Worm (Caenorhabditis elegans) whole organism, L3 larva: ENCODE measurements around the gene irg-2.

ENCODE experiments used
- R02D3.7 ChIP-seq: fragments of 150-350 bp; optimal IDR thresholded peaks from 2 replicates; lab custom pipeline; 2014; ENCODE audit warnings: missing biosample characterization, missing genetic modification characterization
- ama-1 ChIP-seq: fragments of 150-350 bp; optimal IDR thresholded peaks from 2 replicates; lab custom pipeline; 2018
- ceh-82 ChIP-seq: fragments of 150-350 bp; optimal IDR thresholded peaks from 2 replicates; lab custom pipeline; 2014; ENCODE audit warnings: missing biosample characterization, missing genetic modification characterization
- egl-27 ChIP-seq: sonication (generic microtip); optimal IDR thresholded peaks from 4 replicates; lab custom pipeline; 2017; ENCODE audit warnings: missing biosample characterization, missing genetic modification reagents, missing genetic modification characterization
- elt-3 ChIP-seq, 3 experiments: fragments of 150-350 bp in 1 of 3; sonication (generic microtip) in 2 of 3; optimal IDR thresholded peaks; 2 replicates in 2 of 3; 4 replicates in 1 of 3; lab custom pipeline; 2014 to 2017; ENCODE audit warnings: missing biosample characterization in 3 of 3, missing genetic modification characterization in 3 of 3
- fkh-10 ChIP-seq: sonication (generic microtip); optimal IDR thresholded peaks from 2 replicates; lab custom pipeline; 2017; ENCODE audit warnings: missing biosample characterization, missing genetic modification reagents, missing genetic modification characterization
- nhr-12 ChIP-seq: fragments of 150-350 bp; optimal IDR thresholded peaks from 2 replicates; lab custom pipeline; 2014; ENCODE audit warnings: missing biosample characterization, missing genetic modification characterization
- nhr-23 ChIP-seq: fragments of 150-350 bp; optimal IDR thresholded peaks from 2 replicates; lab custom pipeline; 2014; ENCODE audit warnings: missing biosample characterization, missing genetic modification reagents, missing genetic modification characterization
- nhr-237 ChIP-seq: fragments of 150-350 bp; optimal IDR thresholded peaks from 2 replicates; lab custom pipeline; 2014; ENCODE audit warnings: missing biosample characterization, missing genetic modification characterization
- nhr-28 ChIP-seq: fragments of 150-350 bp; optimal IDR thresholded peaks from 2 replicates; lab custom pipeline; 2014; ENCODE audit warnings: missing biosample characterization, missing genetic modification characterization
- pqm-1 ChIP-seq: fragments of 150-350 bp; optimal IDR thresholded peaks from 2 replicates; lab custom pipeline; 2017; ENCODE audit warnings: missing biosample characterization, missing genetic modification characterization, inconsistent platforms
- sea-2 ChIP-seq: fragments of 150-350 bp; sonication (generic microtip); optimal IDR thresholded peaks from 4 replicates; lab custom pipeline; 2014; ENCODE audit warnings: missing biosample characterization, missing genetic modification reagents, missing genetic modification characterization
- snpc-4 ChIP-seq: fragments of 150-350 bp; optimal IDR thresholded peaks from 2 replicates; lab custom pipeline; 2014; ENCODE audit warnings: missing biosample characterization, missing genetic modification characterization
- zag-1 ChIP-seq: fragments of 150-350 bp; optimal IDR thresholded peaks from 2 replicates; lab custom pipeline; 2014; ENCODE audit warnings: missing biosample characterization, missing genetic modification characterization

DNA sequence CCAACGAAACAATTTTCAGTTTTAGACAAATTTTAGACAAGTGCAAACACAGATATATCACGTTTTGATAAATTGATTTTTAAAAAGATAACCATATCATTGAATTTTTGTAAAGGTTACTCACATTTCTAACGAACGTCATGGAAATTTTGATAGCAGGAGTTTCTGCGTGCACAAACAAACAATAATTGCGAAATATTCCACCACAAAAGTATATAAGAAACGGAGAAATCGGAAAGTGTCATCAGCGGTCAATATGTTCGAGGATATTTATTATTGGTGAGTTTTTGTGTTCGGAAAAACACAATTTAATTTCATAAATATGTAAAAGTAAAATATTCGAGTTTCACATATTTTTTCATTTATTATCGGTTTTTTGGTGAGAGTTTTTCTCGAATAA lies 7.7 kb upstream of the irg-2 start, which contains the start of gene C49G7.7:
- TF ChIP-seq egl-27 (tag; lab: Kevin White, UChicago) (no peak), fkh-10 (GFP tag; lab: Kevin White, UChicago) (no peak), nhr-28 (tag; lab: Kevin White, UChicago) (no peak), pqm-1 (tag; lab: Kevin White, UChicago) (no peak), nhr-12 (no peak), zag-1 (no peak), ceh-82 (tag; lab: Kevin White, UChicago) (no peak), nhr-237 (tag; lab: Kevin White, UChicago) (no peak), elt-3 (tag; optimal IDR thresholded peaks at IDR 0.05; lab: Kevin White, UChicago) (no peak), nhr-23 (no peak), ama-1 (no peak), snpc-4 (no peak), R02D3.7 (tag; lab: Kevin White, UChicago) (no peak), sea-2 (GFP tag; lab: Kevin White, UChicago) (no peak)
